Worm (Caenorhabditis elegans): ENCODE measurements around the gene mpst-4.
"Not testable (repeated sequence)": the region's sequence is repeated elsewhere in the genome, so short reads cannot be mapped to it uniquely, and the experiment has no call there.

DNA sequence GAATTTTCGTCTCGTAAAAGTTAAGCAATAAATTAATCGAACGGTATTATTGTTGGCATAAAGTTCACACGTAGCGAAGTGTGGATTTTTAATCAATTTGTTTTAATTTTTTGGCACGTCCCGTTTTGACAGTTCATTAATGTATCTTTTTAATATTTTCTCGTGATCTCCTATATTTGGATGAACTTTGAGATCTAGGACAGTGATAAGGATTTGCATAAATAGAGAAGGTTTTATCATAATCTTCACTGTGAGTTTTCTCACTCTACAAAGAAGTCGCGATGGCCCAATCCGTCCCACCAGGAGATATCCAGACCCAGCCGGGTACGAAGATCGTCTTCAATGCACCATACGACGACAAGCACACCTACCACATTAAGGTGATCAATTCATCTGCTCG, 38.1 kb downstream of the mpst-4 start, which contains the start of the genes C33F10.8 and msp-40:
- TF ChIP-seq ama-1 (optimal IDR thresholded peaks at IDR 0.05); skn-1 (tag; optimal IDR thresholded peaks at IDR 0.05); nhr-28 (tag; optimal IDR thresholded peaks at IDR 0.05); F16B12.6 (tag; optimal IDR thresholded peaks at IDR 0.05); pag-3 (tag; optimal IDR thresholded peaks at IDR 0.05; ENCODE audit: borderline replicate concordance, insufficient read depth); tbx-2 (tag; optimal IDR thresholded peaks at IDR 0.05); nhr-47 (tag; optimal IDR thresholded peaks at IDR 0.05); ces-1 (GFP tag; optimal IDR thresholded peaks at IDR 0.05); ceh-63 (GFP tag; optimal IDR thresholded peaks at IDR 0.05): not testable (repeated sequence)

Measured in whole organism, L1 larva.